Worm (Caenorhabditis elegans) whole organism, early embryonic: ENCODE data around the gene piki-1.

Experiments used
- aly-1 ChIP-seq: sonication (generic microtip); optimal IDR thresholded peaks from 2 replicates; lab custom pipeline; 2016; ENCODE audit warnings: missing genetic modification characterization, missing compliant biosample characterization
- ama-1 ChIP-seq: fragments of 150-350 bp; optimal IDR thresholded peaks from 2 replicates; lab custom pipeline; 2014
- ceh-13 ChIP-seq: fragments of 200-800 bp; sonication (Bioruptor generic); optimal IDR thresholded peaks from 2 replicates; lab custom pipeline; 2018; ENCODE audit warnings: mild to moderate bottlenecking, missing genetic modification characterization, missing compliant biosample characterization
- ets-7 ChIP-seq: sonication (generic microtip); optimal IDR thresholded peaks from 2 replicates; lab custom pipeline; 2016; ENCODE audit warnings: missing genotype, missing genetic modification characterization, missing compliant biosample characterization
- flt-1 ChIP-seq: fragments of 200-800 bp; sonication (Bioruptor generic); IDR thresholded peaks from 2 replicates; pipeline ENCODE4 v1.3.6; 2022; ENCODE audit warnings: missing genetic modification characterization, missing compliant biosample characterization
- hmbx-1 ChIP-seq: sonication (generic microtip); optimal IDR thresholded peaks from 2 replicates; lab custom pipeline; 2016; ENCODE audit warnings: mild to moderate bottlenecking, missing genetic modification characterization, missing compliant biosample characterization
- hmg-4 ChIP-seq: fragments of 200-800 bp; sonication (Bioruptor generic); optimal IDR thresholded peaks from 2 replicates; lab custom pipeline; 2018; ENCODE audit warnings: mild to moderate bottlenecking, missing genetic modification characterization, missing compliant biosample characterization
- hnd-1 ChIP-seq: sonication (generic microtip); optimal IDR thresholded peaks from 2 replicates; lab custom pipeline; 2016; ENCODE audit warnings: missing genetic modification characterization, missing compliant biosample characterization
- pes-1 ChIP-seq: fragments of 200-800 bp; sonication (Bioruptor generic); IDR thresholded peaks from 2 replicates; pipeline ENCODE4 v1.3.6; 2022; ENCODE audit warnings: missing genetic modification reagents, missing genetic modification characterization, missing compliant biosample characterization
- scrt-1 ChIP-seq: fragments of 200-800 bp; sonication (Bioruptor generic); IDR thresholded peaks from 2 replicates; pipeline ENCODE4 v1.3.6; 2022; ENCODE audit warnings: missing genetic modification characterization, missing compliant biosample characterization
- sea-1 ChIP-seq: fragments of 200-800 bp; sonication (Bioruptor generic); conservative IDR thresholded peaks from 2 replicates; pipeline ENCODE4 v1.3.6; 2022; ENCODE audit warnings: missing genetic modification characterization, missing compliant biosample characterization
- tbx-11 ChIP-seq: fragments of 200-800 bp; sonication (Bioruptor generic); IDR thresholded peaks from 2 replicates; pipeline ENCODE4 v1.3.6; 2022; ENCODE audit warnings: missing genetic modification characterization, missing compliant biosample characterization
- tbx-37 ChIP-seq: fragments of 200-800 bp; sonication (Bioruptor generic); conservative IDR thresholded peaks from 2 replicates; pipeline ENCODE4 v1.3.6; 2022; ENCODE audit warnings: missing genetic modification reagents, missing genetic modification characterization, missing compliant biosample characterization
- tra-4 ChIP-seq: sonication (generic microtip); optimal IDR thresholded peaks from 2 replicates; lab custom pipeline; 2017; ENCODE audit warnings: missing genetic modification characterization, missing compliant biosample characterization

ce11 chrX:15281248-15281647 is 35.0 kb upstream of the piki-1 start:
- TF ChIP-seq tbx-11 (GFP tag; lab: Robert Waterston, UW) (no peak), ets-7 (tag; lab: Kevin White, UChicago) (no peak), ama-1 (no peak), ceh-13 (GFP tag; lab: Kevin White, UChicago) (no peak), pes-1 (no peak), tbx-37 (GFP tag; lab: Robert Waterston, UW) (no peak), flt-1 (no peak), tra-4 (tag; lab: Kevin White, UChicago) (no peak), aly-1 (tag; lab: Kevin White, UChicago) (no peak), scrt-1 (GFP tag; lab: Robert Waterston, UW) (no peak), hmbx-1 (no peak), hnd-1 (tag; lab: Kevin White, UChicago) (no peak), hmg-4 (peak; percentile 42), sea-1 (no peak)
